Worm (Caenorhabditis elegans) whole organism, mixed stage, embryonic: Measurements from ENCODE around the gene T14G8.3.

ENCODE experiments used
- pha-4 ChIP-seq: fragments of 150-350 bp; optimal IDR thresholded peaks from 2 replicates; lab custom pipeline; 2018; ENCODE audit warnings: missing biosample characterization, missing genetic modification reagents, missing genetic modification characterization
- snpc-4 ChIP-seq: fragments of 150-350 bp; optimal IDR thresholded peaks from 2 replicates; lab custom pipeline; 2014; ENCODE audit warnings: missing biosample characterization, missing genetic modification characterization
- unc-62 ChIP-seq: fragments of 150-350 bp; optimal IDR thresholded peaks from 2 replicates; lab custom pipeline; 2014; ENCODE audit warnings: missing biosample characterization, missing genetic modification reagents, missing genetic modification characterization

ce11 chrX:12843530-12843929 lies 17.5 kb upstream of the T14G8.3 start:
- TF ChIP-seq unc-62 (GFP tag; lab: Kevin White, UChicago) (no peak), pha-4 (tag; lab: Kevin White, UChicago) (no peak), snpc-4 (tag; lab: Kevin White, UChicago) (no peak)
